Worm (Caenorhabditis elegans) whole organism, young adult: ENCODE data around the gene Y54G9A.5.

Experiments used
- B0261.1 ChIP-seq: sonication (generic microtip); optimal IDR thresholded peaks from 2 replicates; lab custom pipeline; 2016; ENCODE audit warnings: mild to moderate bottlenecking, missing genetic modification characterization, moderate library complexity, missing compliant biosample characterization
- F22D6.2 ChIP-seq: sonication (generic microtip); optimal IDR thresholded peaks from 2 replicates; lab custom pipeline; 2016; ENCODE audit warnings: mild to moderate bottlenecking, missing genetic modification characterization, missing compliant biosample characterization
- K11D2.4 ChIP-seq: fragments of 200-800 bp; sonication (Bioruptor generic); IDR thresholded peaks from 2 replicates; pipeline ENCODE4 v1.3.6; 2022; ENCODE audit warnings: missing genetic modification reagents, missing genetic modification characterization, missing compliant biosample characterization
- akir-1 ChIP-seq: fragments of 200-800 bp; sonication (Bioruptor generic); optimal IDR thresholded peaks from 2 replicates; lab custom pipeline; 2018; ENCODE audit warnings: mild to moderate bottlenecking, missing genetic modification characterization, moderate library complexity, missing compliant biosample characterization
- ama-1 ChIP-seq, 3 experiments: fragments of 150-350 bp in 1 of 3; sonication (generic microtip) in 2 of 3; optimal IDR thresholded peaks; 2 replicates each; lab custom pipeline; 2014 to 2018; ENCODE audit warnings: missing biosample characterization in 2 of 3, missing genetic modification characterization in 2 of 3, missing genetic modification reagents in 2 of 3
- atf-7 ChIP-seq: sonication (generic microtip); optimal IDR thresholded peaks from 2 replicates; lab custom pipeline; 2017; ENCODE audit warnings: mild to moderate bottlenecking, missing genetic modification characterization, missing compliant biosample characterization
- bed-2 ChIP-seq: fragments of 200-800 bp; sonication (Bioruptor generic); IDR thresholded peaks from 2 replicates; pipeline ENCODE4 v1.3.6; 2022; ENCODE audit warnings: missing genetic modification reagents, missing genetic modification characterization, missing compliant biosample characterization
- cebp-1 ChIP-seq, 2 experiments: fragments of 200-800 bp in 1 of 2; sonication (Bioruptor generic) in 1 of 2; sonication (generic microtip) in 1 of 2; IDR thresholded peaks in 1 of 2; optimal IDR thresholded peaks in 1 of 2; 2 replicates each; pipeline versions ENCODE4 v1.3.6 to Lab custom; 2017 to 2022; ENCODE audit warnings: missing compliant biosample characterization in 2 of 2, missing genetic modification characterization in 2 of 2, mild to moderate bottlenecking in 1 of 2, missing genetic modification reagents in 1 of 2, moderate library complexity in 1 of 2
- cebp-2 ChIP-seq: fragments of 200-800 bp; sonication (Bioruptor generic); IDR thresholded peaks from 2 replicates; pipeline ENCODE4 v1.3.6; 2022; ENCODE audit warnings: missing genetic modification characterization, missing compliant biosample characterization
- egl-18 ChIP-seq: fragments of 200-800 bp; sonication (Bioruptor generic); IDR thresholded peaks from 2 replicates; pipeline ENCODE4 v1.3.6; 2022; ENCODE audit warnings: missing genetic modification reagents, missing genetic modification characterization, missing compliant biosample characterization
- egl-44 ChIP-seq: fragments of 200-800 bp; sonication (Bioruptor generic); IDR thresholded peaks from 2 replicates; pipeline ENCODE4 v1.3.6; 2022; ENCODE audit warnings: missing genetic modification reagents, missing genetic modification characterization, missing compliant biosample characterization
- ekl-4 ChIP-seq: fragments of 200-800 bp; sonication (Bioruptor generic); IDR thresholded peaks from 2 replicates; pipeline ENCODE4 v1.3.6; 2022; ENCODE audit warnings: missing genetic modification reagents, missing genetic modification characterization, missing compliant biosample characterization
- hmg-20 ChIP-seq: fragments of 200-800 bp; sonication (Bioruptor generic); IDR thresholded peaks from 2 replicates; pipeline ENCODE4 v1.3.6; 2022; ENCODE audit warnings: missing genetic modification reagents, missing genetic modification characterization, missing compliant biosample characterization
- hsf-1 ChIP-seq: fragments of 200-800 bp; sonication (Bioruptor generic); IDR thresholded peaks from 2 replicates; pipeline ENCODE4 v1.3.6; 2022; ENCODE audit warnings: missing genetic modification reagents, missing genetic modification characterization, missing compliant biosample characterization
- lin-54 ChIP-seq: fragments of 200-800 bp; sonication (Bioruptor generic); optimal IDR thresholded peaks from 2 replicates; lab custom pipeline; 2018; ENCODE audit warnings: mild to moderate bottlenecking, missing genetic modification characterization, missing compliant biosample characterization
- lsl-1 ChIP-seq: fragments of 200-800 bp; sonication (Bioruptor generic); optimal IDR thresholded peaks from 2 replicates; lab custom pipeline; 2018; ENCODE audit warnings: mild to moderate bottlenecking, missing genetic modification characterization, moderate library complexity, missing compliant biosample characterization
- lsy-27 ChIP-seq: sonication (generic microtip); optimal IDR thresholded peaks from 2 replicates; lab custom pipeline; 2017; ENCODE audit warnings: missing genetic modification characterization, mild to moderate bottlenecking, missing compliant biosample characterization, antibody characterized with exemption, missing genotype, borderline replicate concordance; ENCODE audit not compliant: insufficient read depth
- madf-10 ChIP-seq: sonication (generic microtip); optimal IDR thresholded peaks from 2 replicates; lab custom pipeline; 2016; ENCODE audit warnings: mild to moderate bottlenecking, missing genetic modification characterization, missing compliant biosample characterization
- madf-6 ChIP-seq: fragments of 200-800 bp; sonication (Bioruptor generic); IDR thresholded peaks from 2 replicates; pipeline ENCODE4 v1.3.6; 2022; ENCODE audit warnings: missing genetic modification reagents, missing genetic modification characterization, missing compliant biosample characterization
- nhr-80 ChIP-seq: sonication (generic microtip); optimal IDR thresholded peaks from 2 replicates; lab custom pipeline; 2016; ENCODE audit warnings: missing genetic modification characterization, missing compliant biosample characterization
- sdz-38 ChIP-seq: sonication (generic microtip); optimal IDR thresholded peaks from 2 replicates; lab custom pipeline; 2016; ENCODE audit warnings: missing genotype, missing genetic modification characterization, missing compliant biosample characterization
- sptf-2 ChIP-seq: fragments of 200-800 bp; sonication (Bioruptor generic); optimal IDR thresholded peaks from 2 replicates; lab custom pipeline; 2018; ENCODE audit warnings: mild to moderate bottlenecking, missing genetic modification characterization, missing compliant biosample characterization
- tlf-1 ChIP-seq: fragments of 200-800 bp; sonication (Bioruptor generic); optimal IDR thresholded peaks from 2 replicates; lab custom pipeline; 2018; ENCODE audit warnings: mild to moderate bottlenecking, missing genetic modification characterization, missing compliant biosample characterization
- unc-62 ChIP-seq: fragments of 150-350 bp; optimal IDR thresholded peaks from 2 replicates; lab custom pipeline; 2014; ENCODE audit warnings: missing biosample characterization, missing genetic modification reagents, missing genetic modification characterization
- zfh-2 ChIP-seq: fragments of 200-800 bp; sonication (Bioruptor generic); conservative IDR thresholded peaks from 2 replicates; pipeline ENCODE4 v1.3.6; 2022; ENCODE audit warnings: missing genetic modification reagents, missing genetic modification characterization, missing compliant biosample characterization
- ztf-18 ChIP-seq: sonication (generic microtip); optimal IDR thresholded peaks from 2 replicates; lab custom pipeline; 2016; ENCODE audit warnings: missing genotype, mild to moderate bottlenecking, missing genetic modification characterization, missing compliant biosample characterization
- ztf-26 ChIP-seq: sonication (generic microtip); optimal IDR thresholded peaks from 2 replicates; lab custom pipeline; 2017; ENCODE audit warnings: missing genetic modification characterization, missing compliant biosample characterization

Gene Y54G9A.5

DNA sequence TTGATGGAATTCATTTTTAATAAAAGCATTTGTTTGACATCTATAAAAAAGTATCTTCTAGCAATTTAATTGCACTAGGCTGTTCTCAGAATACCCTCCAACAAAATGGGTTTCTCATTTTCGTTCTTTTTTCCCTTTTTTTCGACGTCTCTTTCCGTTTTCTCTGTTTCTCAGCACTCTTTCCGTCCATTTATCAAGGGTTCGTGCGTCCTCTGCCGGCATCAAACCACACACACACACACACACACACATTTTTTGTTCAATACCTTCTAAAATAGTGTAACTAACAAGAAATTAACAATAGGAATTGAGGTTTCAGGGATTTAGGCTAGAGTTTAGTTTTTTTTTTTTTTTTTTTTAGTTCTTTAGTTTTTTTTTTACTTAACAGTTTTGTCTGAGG is 33.4 kb downstream of the Y54G9A.5 start:
- TF ChIP-seq cebp-2 (GFP tag; lab: Robert Waterston, UW) (no peak), egl-18 (GFP tag; lab: Robert Waterston, UW) (no peak), atf-7 (no peak), B0261.1 (tag; lab: Kevin White, UChicago) (no peak), sdz-38 (tag; lab: Kevin White, UChicago) (no peak)

DNA sequence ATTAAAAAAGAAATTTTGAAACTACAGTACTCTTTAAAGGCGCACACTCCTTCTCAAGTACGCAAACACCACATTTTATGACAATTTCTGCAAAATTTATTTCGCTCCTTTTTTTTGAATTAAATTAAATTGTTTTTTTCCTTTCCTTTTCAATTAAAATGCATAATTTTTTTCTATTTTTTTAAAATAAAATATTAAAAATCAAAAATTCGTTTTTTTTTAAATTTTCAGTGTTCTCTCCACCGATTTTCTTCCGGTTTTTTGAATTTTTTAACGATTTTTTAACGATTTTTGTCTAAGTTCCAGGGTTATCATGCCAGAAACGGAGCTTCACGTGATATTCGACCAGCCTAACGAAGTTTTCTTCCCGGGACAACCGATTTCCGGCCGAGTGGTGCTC is 35.3 kb downstream of the Y54G9A.5 start, which contains the start of gene arrd-13:
arrd-13 (plus strand) TSS at position 301 of the 400 bp plus-strand sequence.
- TF ChIP-seq lsl-1 (GFP tag; lab: Kevin White, UChicago) = peak; percentile 69
- TF ChIP-seq F22D6.2 (tag; lab: Kevin White, UChicago) = no peak

DNA sequence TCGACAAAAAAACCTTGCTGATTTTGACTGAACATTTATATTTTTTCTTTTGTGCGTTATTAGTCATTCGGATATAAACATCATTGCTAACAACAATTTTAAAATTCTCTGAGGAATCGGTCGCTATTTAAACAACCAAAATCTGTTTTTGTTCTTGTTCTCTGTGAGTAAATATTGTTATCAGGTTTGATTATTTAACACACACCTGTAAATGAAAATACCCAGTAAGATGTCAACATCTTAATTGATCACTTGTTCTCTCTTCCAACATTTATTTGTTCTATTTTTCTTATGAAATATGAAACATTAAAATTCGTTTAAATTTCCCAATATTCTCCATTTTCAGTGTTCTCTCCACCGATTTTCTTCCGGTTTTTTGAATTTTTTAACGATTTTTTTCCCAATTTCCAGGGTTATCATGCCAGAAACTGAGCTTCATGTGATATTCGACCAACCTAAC is 40.2 kb downstream of the Y54G9A.5 start, which contains the start of gene arrd-11:
arrd-11 (plus strand) TSS at position 410 of the 460 bp plus-strand sequence.
- TF ChIP-seq sptf-2 (GFP tag; lab: Kevin White, UChicago) = no peak
- TF ChIP-seq K11D2.4 (GFP tag; lab: Robert Waterston, UW) = no peak
- TF ChIP-seq, all 124 proteins: peak for 0

DNA sequence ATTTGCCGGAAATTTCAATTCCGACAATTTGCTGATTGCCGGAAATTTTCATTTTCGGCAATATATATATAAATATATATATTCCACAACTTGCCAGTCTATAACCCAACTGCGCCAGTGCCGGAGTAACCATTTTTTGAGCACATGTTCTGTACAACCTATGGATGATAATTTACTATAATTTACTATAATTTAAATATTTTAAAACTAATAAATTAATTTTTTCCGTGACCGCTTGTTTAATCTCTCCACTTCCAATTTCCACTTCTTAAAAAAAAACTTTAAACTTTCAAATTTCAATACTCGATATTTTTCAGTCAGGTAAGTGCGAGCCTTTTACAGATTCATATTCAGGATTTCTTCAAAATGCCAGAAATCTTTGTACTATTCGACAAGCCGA is 43.1 kb downstream of the Y54G9A.5 start, which contains the start of gene arrd-12:
arrd-12 (plus strand) TSS at position 301 of the 400 bp plus-strand sequence.
- no peak for TF ChIP-seq hsf-1 (GFP tag; lab: Robert Waterston, UW)
- TF ChIP-seq bed-2 (GFP tag; lab: Robert Waterston, UW) = no peak
- no peak for TF ChIP-seq cebp-1 (GFP tag; IDR thresholded peaks at IDR 0.05; lab: Robert Waterston, UW)
- TF ChIP-seq cebp-1 (tag; optimal IDR thresholded peaks at IDR 0.05; lab: Kevin White, UChicago) = no peak
- no peak for TF ChIP-seq ztf-26 (tag; lab: Kevin White, UChicago)
- no peak for TF ChIP-seq lsy-27 (tag; lab: Kevin White, UChicago)
- no peak for TF ChIP-seq egl-44
- TF ChIP-seq zfh-2 (GFP tag; lab: Robert Waterston, UW) = no peak
- TF ChIP-seq lin-54 (GFP tag; lab: Kevin White, UChicago) = no peak
- no peak for TF ChIP-seq akir-1
- TF ChIP-seq ztf-18 (tag; lab: Kevin White, UChicago) = no peak
- no peak for TF ChIP-seq madf-10 (tag; lab: Kevin White, UChicago)
- TF ChIP-seq cebp-2 (GFP tag; lab: Robert Waterston, UW) = no peak
- TF ChIP-seq madf-6 = no peak
- TF ChIP-seq nhr-80 (tag; lab: Kevin White, UChicago) = no peak
- no peak for TF ChIP-seq ekl-4
- TF ChIP-seq ama-1 (optimal IDR thresholded peaks at IDR 0.05; lab: Kevin White, UChicago) = no peak
- no peak for TF ChIP-seq ama-1 (GFP tag; optimal IDR thresholded peaks at IDR 0.05; lab: Kevin White, UChicago)
- TF ChIP-seq hmg-20 (GFP tag; lab: Robert Waterston, UW) = no peak
- no peak for TF ChIP-seq tlf-1 (GFP tag; lab: Kevin White, UChicago)

DNA sequence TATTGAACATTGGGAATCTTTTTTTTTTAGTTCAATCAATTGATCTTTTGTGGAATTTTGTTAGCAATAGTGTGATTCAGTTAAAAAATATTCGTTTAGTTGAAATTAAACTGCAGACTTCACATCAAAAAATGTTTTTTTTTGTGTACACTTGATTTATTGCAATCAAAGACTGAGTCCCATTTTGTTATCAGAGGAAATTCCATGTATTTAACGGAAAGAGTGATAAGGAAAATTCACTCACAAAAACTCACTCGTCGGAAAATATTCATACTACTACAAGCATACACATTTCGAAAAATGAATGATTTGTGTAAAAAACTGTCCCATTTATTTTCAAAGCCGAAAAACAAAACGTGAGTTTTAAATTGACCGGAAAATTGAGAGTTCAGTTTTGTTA is 48.5 kb downstream of the Y54G9A.5 start, which contains the start of gene C01B9.1:
C01B9.1 (plus strand) TSS at position 241 of the 400 bp plus-strand sequence.
- no peak for TF ChIP-seq unc-62
- peak; percentile 47 for TF ChIP-seq nhr-80 (tag; lab: Kevin White, UChicago)
- TF ChIP-seq, all 124 proteins: peak for 1
